Worm (Caenorhabditis elegans): ENCODE measurements around the gene cgt-3.

DNA sequence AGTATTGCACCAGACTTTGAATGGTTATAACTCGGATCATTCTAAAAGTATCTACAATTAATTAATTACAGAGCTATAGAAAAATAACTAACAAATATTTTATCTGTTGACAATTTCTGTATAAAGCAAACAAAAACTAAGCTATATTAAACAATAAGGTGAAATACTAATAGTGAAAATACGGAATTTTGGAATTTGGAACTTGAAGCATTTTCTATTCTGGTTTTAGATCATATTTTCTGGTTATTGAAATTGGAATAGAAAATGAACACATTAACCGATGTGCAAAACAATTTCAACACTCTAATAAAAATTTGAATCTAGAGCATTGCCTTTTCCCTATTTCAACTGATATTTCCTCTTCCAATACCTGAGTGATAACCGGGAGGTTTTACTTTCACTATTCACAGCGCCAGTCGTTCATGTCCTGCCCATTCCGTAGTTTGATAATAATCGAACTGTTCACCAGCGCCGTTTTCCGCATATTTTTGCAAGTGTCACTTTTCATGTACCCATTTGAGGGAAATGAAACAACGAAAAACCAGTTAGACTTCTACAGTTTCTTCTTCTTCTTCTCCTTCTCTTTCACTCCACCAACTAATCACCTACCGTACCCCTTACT is 11.1 kb upstream of the cgt-3 start:
- TF ChIP-seq nhr-11 (tag; optimal IDR thresholded peaks at IDR 0.05): no peak
- no peak for TF ChIP-seq nhr-77 (tag; optimal IDR thresholded peaks at IDR 0.05)
- no peak for TF ChIP-seq nhr-12 (tag; optimal IDR thresholded peaks at IDR 0.05)
- no peak for TF ChIP-seq ztf-4 (tag; optimal IDR thresholded peaks at IDR 0.05)
- no peak for TF ChIP-seq nhr-67 (tag; optimal IDR thresholded peaks at IDR 0.05)
- TF ChIP-seq nfya-1 (tag; optimal IDR thresholded peaks at IDR 0.05; ENCODE audit: insufficient read depth): no peak
